Worm (Caenorhabditis elegans) whole organism, midembryonic: ENCODE measurements around the gene B0361.14.

Experiments
- T22C8.4 ChIP-seq: fragments of 200-800 bp; sonication (Bioruptor generic); IDR thresholded peaks from 2 replicates; pipeline ENCODE4 v1.3.6; 2022; ENCODE audit warnings: missing genetic modification characterization, missing compliant biosample characterization
- cog-1 ChIP-seq: sonication (generic microtip); optimal IDR thresholded peaks from 2 replicates; lab custom pipeline; 2016; ENCODE audit warnings: missing genetic modification characterization, missing compliant biosample characterization
- flt-1 ChIP-seq: fragments of 200-800 bp; sonication (Bioruptor generic); IDR thresholded peaks from 2 replicates; pipeline ENCODE4 v1.3.6; 2022; ENCODE audit warnings: missing genetic modification characterization, missing compliant biosample characterization
- klf-2 ChIP-seq: fragments of 200-800 bp; sonication (Bioruptor generic); conservative IDR thresholded peaks from 2 replicates; pipeline ENCODE4 v1.3.6; 2022; ENCODE audit warnings: missing genetic modification reagents, missing genetic modification characterization, missing compliant biosample characterization
- med-1 ChIP-seq: sonication (generic microtip); optimal IDR thresholded peaks from 2 replicates; lab custom pipeline; 2017; ENCODE audit warnings: missing genetic modification characterization, mild to moderate bottlenecking, missing compliant biosample characterization, antibody characterized with exemption, missing genetic modification reagents; ENCODE audit not compliant: insufficient read depth
- ref-1 ChIP-seq: fragments of 200-800 bp; sonication (Bioruptor generic); conservative IDR thresholded peaks from 2 replicates; pipeline ENCODE4 v1.3.6; 2022; ENCODE audit warnings: missing genetic modification reagents, missing genetic modification characterization, missing compliant biosample characterization
- tab-1 ChIP-seq: fragments of 200-800 bp; sonication (Bioruptor generic); IDR thresholded peaks from 2 replicates; pipeline ENCODE4 v1.3.6; 2022; ENCODE audit warnings: missing genetic modification characterization, missing compliant biosample characterization
- ztf-23 ChIP-seq: fragments of 200-800 bp; sonication (Bioruptor generic); IDR thresholded peaks from 2 replicates; pipeline ENCODE4 v1.3.6; 2022; ENCODE audit warnings: missing genetic modification reagents, missing genetic modification characterization, missing compliant biosample characterization
- ztf-29 ChIP-seq: fragments of 200-800 bp; sonication (Bioruptor generic); IDR thresholded peaks from 2 replicates; pipeline ENCODE4 v1.3.6; 2022; ENCODE audit warnings: missing genetic modification reagents, missing genetic modification characterization, missing compliant biosample characterization

B0361.14 gene

DNA sequence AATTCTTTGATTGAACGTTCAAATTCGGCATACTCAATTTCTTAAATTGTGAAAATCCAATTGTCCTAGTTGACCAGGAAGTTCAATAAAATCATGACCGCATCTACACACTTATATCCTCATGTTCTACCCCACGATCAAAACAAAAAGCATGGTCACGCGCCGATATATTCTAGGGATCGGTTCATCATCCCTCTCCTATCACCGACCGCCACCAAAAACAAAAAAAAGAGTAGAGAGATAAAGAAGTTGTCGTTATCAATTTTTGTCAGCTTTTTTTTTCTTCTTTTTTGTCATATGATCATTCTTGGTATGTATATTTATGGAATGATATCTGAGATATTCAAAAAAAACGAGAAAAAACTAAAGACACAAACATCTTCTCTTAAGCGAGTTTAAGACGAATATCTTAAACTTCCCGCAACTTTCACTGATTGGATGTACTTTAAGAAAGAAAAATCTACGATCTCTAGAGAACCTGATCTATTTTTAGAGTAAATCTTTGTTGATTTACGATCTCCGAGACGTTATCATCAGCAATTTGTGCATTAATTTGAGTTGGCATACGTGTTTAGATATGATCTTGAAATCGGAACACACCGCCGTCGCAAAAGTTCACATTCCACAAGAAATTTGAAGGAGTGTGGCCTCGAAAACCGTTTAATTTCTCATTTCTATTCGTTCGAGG is 5.8 kb upstream of the B0361.14 start:
- TF ChIP-seq ztf-29 (GFP tag; lab: Robert Waterston, UW) (no peak), T22C8.4 (GFP tag; lab: Robert Waterston, UW) (no peak), tab-1 (no peak), ztf-23 (no peak), med-1 (GFP tag; lab: Kevin White, UChicago) (no peak), flt-1 (no peak), ref-1 (GFP tag; lab: Robert Waterston, UW) (no peak), klf-2 (GFP tag; lab: Robert Waterston, UW) (no peak), cog-1 (tag; lab: Kevin White, UChicago) (no peak)

DNA sequence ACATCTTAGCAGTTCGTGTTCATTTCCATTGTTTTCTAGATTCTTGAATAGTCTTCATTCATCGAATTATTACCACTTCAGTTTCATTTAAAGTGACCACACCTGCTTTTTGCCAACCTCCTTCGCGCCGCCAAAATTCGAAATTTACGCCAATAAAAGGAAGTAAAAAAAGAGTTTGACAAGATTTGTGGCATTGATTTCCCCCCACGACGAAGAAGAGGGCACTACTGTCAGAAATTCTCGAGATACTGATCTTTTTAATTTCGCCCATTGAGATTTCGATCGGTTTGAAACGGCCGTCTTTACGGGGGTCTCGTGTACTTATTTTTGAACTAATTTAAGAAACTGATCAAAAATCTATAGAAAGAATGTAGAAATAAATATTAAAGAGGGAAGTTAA is 2.3 kb upstream of the B0361.14 start:
- TF ChIP-seq ztf-29 (GFP tag; lab: Robert Waterston, UW) (no peak), flt-1 (no peak)

DNA sequence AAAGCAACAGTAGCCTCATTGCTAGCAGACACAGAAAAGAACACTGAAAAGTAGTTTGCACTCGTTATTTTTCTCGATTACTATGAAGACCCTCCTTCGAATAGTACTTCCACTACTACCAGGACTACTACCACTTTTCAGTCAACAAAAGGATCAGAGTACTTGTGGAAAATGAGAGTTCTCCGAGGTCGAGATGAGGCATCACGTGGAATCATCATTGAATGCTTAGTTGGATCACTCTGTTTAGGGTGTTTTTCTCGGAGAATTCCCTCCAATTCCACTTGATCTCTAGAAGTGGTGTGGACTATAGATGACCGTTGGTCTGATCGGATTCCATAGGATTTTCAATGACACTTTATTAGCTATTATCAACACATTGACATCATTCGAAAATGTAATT is 1.4 kb upstream of the B0361.14 start:
- TF ChIP-seq ref-1 (GFP tag; lab: Robert Waterston, UW) (no peak), klf-2 (GFP tag; lab: Robert Waterston, UW) (no peak), tab-1 (no peak), T22C8.4 (GFP tag; lab: Robert Waterston, UW) (no peak)

DNA sequence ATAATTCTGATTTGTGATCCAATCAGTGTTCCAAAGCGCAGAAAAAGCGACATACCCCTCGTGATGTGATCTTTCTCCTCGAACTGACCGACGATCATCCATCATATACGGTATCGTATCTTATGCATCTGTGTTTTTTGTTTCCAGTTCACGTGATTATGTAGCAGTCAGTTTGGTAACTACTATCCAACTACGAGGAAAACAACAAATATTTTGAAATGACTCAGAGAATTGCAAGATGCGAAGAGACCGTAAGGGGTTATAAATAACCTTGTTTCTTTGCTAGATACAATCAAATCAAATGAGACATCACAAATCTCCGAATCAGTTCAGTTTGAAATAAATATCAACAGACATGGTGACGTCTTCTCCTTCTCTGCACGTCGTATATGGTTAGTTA is 838 bp upstream of the B0361.14 start:
- no peak for TF ChIP-seq ref-1 (GFP tag; lab: Robert Waterston, UW)
- TF ChIP-seq med-1 (GFP tag; lab: Kevin White, UChicago): no peak
- TF ChIP-seq klf-2 (GFP tag; lab: Robert Waterston, UW): no peak
- TF ChIP-seq tab-1: no peak
- no peak for TF ChIP-seq flt-1
- TF ChIP-seq cog-1 (tag; lab: Kevin White, UChicago): no peak
- TF ChIP-seq T22C8.4 (GFP tag; lab: Robert Waterston, UW): no peak
- TF ChIP-seq ztf-23: no peak
- no peak for TF ChIP-seq ztf-29 (GFP tag; lab: Robert Waterston, UW)

DNA sequence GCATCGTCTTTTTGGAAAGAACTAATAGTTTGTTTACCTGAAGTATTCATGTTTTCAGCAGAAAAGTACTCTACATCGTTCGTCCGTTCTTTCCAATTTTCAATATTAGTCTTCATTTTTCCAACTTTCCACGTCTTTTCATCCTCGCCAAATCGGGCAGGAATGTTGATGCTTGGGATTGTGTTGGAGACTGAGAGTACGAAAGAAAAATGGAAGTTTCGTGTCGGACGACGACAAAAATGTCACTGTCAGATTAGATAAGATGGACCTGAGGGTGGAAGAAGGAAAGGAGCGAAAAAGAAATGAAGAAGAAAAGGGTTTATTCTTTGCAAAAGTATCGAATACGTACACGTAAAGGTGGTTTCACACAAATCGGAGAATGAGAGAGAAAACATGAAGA is 1.3 kb downstream of the B0361.14 start:
- no peak for TF ChIP-seq ref-1 (GFP tag; lab: Robert Waterston, UW)
- TF ChIP-seq T22C8.4 (GFP tag; lab: Robert Waterston, UW): no peak
- TF ChIP-seq flt-1: no peak
- no peak for TF ChIP-seq ztf-29 (GFP tag; lab: Robert Waterston, UW)
- TF ChIP-seq klf-2 (GFP tag; lab: Robert Waterston, UW): no peak
- TF ChIP-seq med-1 (GFP tag; lab: Kevin White, UChicago): no peak
- TF ChIP-seq tab-1: no peak

DNA sequence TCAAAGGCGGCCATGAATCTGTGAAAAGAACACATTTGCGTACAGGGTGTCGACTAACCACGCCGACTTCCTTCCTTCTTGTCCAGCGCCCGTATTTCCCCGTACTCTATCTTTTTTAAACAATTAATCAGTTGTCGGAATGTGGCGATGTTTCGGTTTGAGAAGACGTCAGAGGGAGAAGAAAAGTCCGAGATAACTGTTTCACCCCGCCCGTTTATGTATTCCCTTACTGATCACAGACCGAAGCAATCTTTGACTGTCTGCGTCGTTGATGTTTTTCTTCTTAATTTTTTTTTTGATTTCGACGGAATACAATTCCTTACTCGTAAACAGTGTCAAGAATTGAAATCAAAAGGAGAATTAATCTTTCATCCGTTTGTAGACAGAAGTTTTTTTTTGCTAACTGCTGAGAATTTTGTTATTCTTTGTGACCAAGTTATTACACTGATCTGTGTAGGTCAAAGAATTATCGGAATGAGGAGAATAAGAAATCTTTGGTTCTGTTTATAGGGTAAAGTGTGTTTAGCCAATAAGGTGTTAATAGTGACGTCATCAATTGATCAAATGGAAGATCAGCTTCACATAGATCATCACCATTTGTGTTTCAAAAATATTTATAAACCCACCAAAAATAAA is 2.2 kb downstream of the B0361.14 start:
- TF ChIP-seq klf-2 (GFP tag; lab: Robert Waterston, UW) (no peak), cog-1 (tag; lab: Kevin White, UChicago) (no peak), ref-1 (GFP tag; lab: Robert Waterston, UW) (no peak), med-1 (GFP tag; lab: Kevin White, UChicago) (no peak), ztf-29 (GFP tag; lab: Robert Waterston, UW) (no peak), flt-1 (no peak), tab-1 (no peak), T22C8.4 (GFP tag; lab: Robert Waterston, UW) (no peak), ztf-23 (no peak)

DNA sequence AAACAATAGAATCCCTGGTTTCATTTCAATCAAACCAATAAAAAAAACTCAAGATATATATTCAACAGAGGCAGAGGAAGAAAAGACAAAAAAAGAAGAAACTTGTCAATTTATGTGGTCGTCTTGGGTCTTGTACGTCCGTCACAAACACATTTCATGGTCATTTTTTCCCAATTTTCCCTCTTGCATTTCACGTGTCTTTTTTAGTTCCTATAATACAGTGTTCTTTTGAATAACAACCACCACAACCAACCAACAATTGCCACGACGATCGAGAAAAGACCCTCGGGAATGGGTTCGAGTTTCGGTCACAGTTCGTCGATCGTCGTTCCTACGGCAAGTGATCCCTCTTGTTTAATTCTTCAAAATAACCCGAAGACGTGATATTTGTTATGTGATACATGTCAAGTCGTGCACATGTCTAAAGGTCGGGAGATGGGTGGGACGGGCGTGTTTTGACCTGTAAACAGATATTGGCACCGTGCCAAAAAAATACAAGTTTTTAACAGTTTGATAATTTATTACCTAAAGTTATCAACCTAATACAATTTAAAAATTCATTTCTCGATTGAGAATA is 3.2 kb downstream of the B0361.14 start:
- TF ChIP-seq ztf-23 (no peak), ztf-29 (GFP tag; lab: Robert Waterston, UW) (no peak), cog-1 (tag; lab: Kevin White, UChicago) (no peak), tab-1 (no peak), klf-2 (GFP tag; lab: Robert Waterston, UW) (no peak), med-1 (GFP tag; lab: Kevin White, UChicago) (no peak), ref-1 (GFP tag; lab: Robert Waterston, UW) (no peak), T22C8.4 (GFP tag; lab: Robert Waterston, UW) (no peak), flt-1 (no peak)

DNA sequence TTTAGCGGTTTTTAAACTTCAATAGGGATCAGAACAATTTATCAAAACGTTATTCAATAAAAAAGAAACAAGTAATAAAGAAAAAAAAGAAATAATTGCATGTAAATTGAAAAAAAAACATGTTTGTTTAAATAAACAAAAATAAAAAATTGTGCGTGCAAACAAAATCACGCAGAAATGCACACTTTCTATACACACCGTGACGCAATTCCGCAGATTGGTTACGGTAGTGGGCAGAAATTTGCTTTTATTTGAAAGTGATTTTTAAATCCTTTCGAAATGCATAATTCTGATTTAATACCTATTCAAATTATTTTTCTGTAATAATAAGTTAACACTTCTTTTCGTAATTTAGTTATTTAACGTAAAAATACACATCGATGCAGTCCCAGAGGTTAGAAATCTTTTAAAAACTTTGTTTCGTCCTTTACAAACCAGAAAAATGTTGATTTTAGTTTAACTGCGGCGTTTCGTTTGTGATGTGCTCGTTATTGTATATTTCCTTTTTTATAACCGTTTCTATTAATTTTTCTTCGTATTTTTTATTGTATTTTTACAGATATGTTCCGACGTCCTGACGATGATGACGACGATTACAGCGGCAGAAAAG is 6.2 kb downstream of the B0361.14 start, which contains the start of gene cwf-19L2:
Gene cwf-19L2, plus strand, starts transcription at position 560 of the 610 bp plus-strand sequence.
- no peak for TF ChIP-seq med-1 (GFP tag; lab: Kevin White, UChicago)
- TF ChIP-seq ztf-29 (GFP tag; lab: Robert Waterston, UW): no peak
- TF ChIP-seq T22C8.4 (GFP tag; lab: Robert Waterston, UW): no peak
- TF ChIP-seq ref-1 (GFP tag; lab: Robert Waterston, UW): no peak
- TF ChIP-seq klf-2 (GFP tag; lab: Robert Waterston, UW): no peak
- TF ChIP-seq cog-1 (tag; lab: Kevin White, UChicago): no peak
- TF ChIP-seq flt-1: no peak
- no peak for TF ChIP-seq tab-1
- no peak for TF ChIP-seq ztf-23

DNA sequence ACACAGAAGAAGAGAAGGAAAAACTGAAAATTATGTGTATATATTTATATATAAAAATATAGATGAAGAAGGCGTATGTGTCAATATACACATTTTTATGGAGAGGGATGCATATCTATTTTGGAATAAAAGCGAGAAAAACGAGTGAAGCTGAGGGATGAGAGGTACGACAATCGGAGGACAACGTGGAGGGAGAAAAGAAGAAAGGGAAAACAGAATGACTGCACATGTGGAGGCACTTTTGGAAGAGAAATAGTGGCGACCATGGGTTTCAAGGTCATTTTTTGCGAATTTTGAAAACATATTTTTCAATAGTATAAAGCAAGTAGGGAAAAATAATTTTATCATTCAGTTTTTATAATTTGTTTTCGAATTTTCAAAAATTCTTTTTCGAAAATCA is 6.8 kb downstream of the B0361.14 start:
- TF ChIP-seq ztf-23 (no peak), klf-2 (GFP tag; lab: Robert Waterston, UW) (no peak), T22C8.4 (GFP tag; lab: Robert Waterston, UW) (no peak), ref-1 (GFP tag; lab: Robert Waterston, UW) (no peak), cog-1 (tag; lab: Kevin White, UChicago) (no peak), tab-1 (no peak), med-1 (GFP tag; lab: Kevin White, UChicago) (no peak)
